Worm (Caenorhabditis elegans) whole organism, young adult: Measurements from ENCODE around the gene ZK154.4.

ENCODE experiments used
- B0336.3 ChIP-seq: fragments of 200-800 bp; sonication (Bioruptor generic); IDR thresholded peaks from 2 replicates; pipeline ENCODE4 v1.3.6; 2022; ENCODE audit warnings: missing genetic modification characterization, missing compliant biosample characterization
- C17E4.6 ChIP-seq: fragments of 200-800 bp; sonication (Bioruptor generic); IDR thresholded peaks from 2 replicates; pipeline ENCODE4 v1.3.6; 2022; ENCODE audit warnings: missing genetic modification reagents, missing genetic modification characterization, missing compliant biosample characterization
- F10E7.11 ChIP-seq: sonication (generic microtip); optimal IDR thresholded peaks from 2 replicates; lab custom pipeline; 2017; ENCODE audit warnings: mild to moderate bottlenecking, missing genetic modification characterization, moderate library complexity, missing compliant biosample characterization
- F33H1.4 ChIP-seq: fragments of 200-800 bp; sonication (Bioruptor generic); IDR thresholded peaks from 2 replicates; pipeline ENCODE4 v1.3.6; 2022; ENCODE audit warnings: missing genetic modification reagents, missing genetic modification characterization, missing compliant biosample characterization
- F49E8.2 ChIP-seq: sonication (generic microtip); optimal IDR thresholded peaks from 3 replicates; lab custom pipeline; 2017; ENCODE audit warnings: missing genetic modification characterization, mild to moderate bottlenecking, missing compliant biosample characterization, antibody characterized with exemption, moderate library complexity; ENCODE audit not compliant: insufficient read depth
- F52B5.7 ChIP-seq: sonication (generic microtip); optimal IDR thresholded peaks from 2 replicates; lab custom pipeline; 2016; ENCODE audit warnings: mild to moderate bottlenecking, missing genetic modification characterization, missing compliant biosample characterization
- F57C9.4 ChIP-seq: sonication (generic microtip); optimal IDR thresholded peaks from 2 replicates; lab custom pipeline; 2017; ENCODE audit warnings: mild to moderate bottlenecking, missing genetic modification characterization, missing compliant biosample characterization
- K11D2.4 ChIP-seq: fragments of 200-800 bp; sonication (Bioruptor generic); IDR thresholded peaks from 2 replicates; pipeline ENCODE4 v1.3.6; 2022; ENCODE audit warnings: missing genetic modification reagents, missing genetic modification characterization, missing compliant biosample characterization
- T26A5.8 ChIP-seq: sonication (generic microtip); optimal IDR thresholded peaks from 2 replicates; lab custom pipeline; 2016; ENCODE audit warnings: missing genetic modification characterization, missing compliant biosample characterization
- Y53G8AR.9 ChIP-seq: fragments of 200-800 bp; sonication (Bioruptor generic); conservative IDR thresholded peaks from 2 replicates; pipeline ENCODE4 v1.3.6; 2022; ENCODE audit warnings: missing genetic modification reagents, missing genetic modification characterization, missing compliant biosample characterization
- Y56A3A.18 ChIP-seq: fragments of 200-800 bp; sonication (Bioruptor generic); IDR thresholded peaks from 2 replicates; pipeline ENCODE4 v1.3.6; 2022; ENCODE audit warnings: missing genetic modification reagents, missing genetic modification characterization, missing compliant biosample characterization
- akir-1 ChIP-seq: fragments of 200-800 bp; sonication (Bioruptor generic); optimal IDR thresholded peaks from 2 replicates; lab custom pipeline; 2018; ENCODE audit warnings: mild to moderate bottlenecking, missing genetic modification characterization, moderate library complexity, missing compliant biosample characterization
- ama-1 ChIP-seq, 3 experiments: fragments of 150-350 bp in 1 of 3; sonication (generic microtip) in 2 of 3; optimal IDR thresholded peaks; 2 replicates each; lab custom pipeline; 2014 to 2018; ENCODE audit warnings: missing biosample characterization in 2 of 3, missing genetic modification characterization in 2 of 3, missing genetic modification reagents in 2 of 3
- aptf-2 ChIP-seq: fragments of 200-800 bp; sonication (Bioruptor generic); conservative IDR thresholded peaks from 2 replicates; pipeline ENCODE4 v1.3.6; 2022; ENCODE audit warnings: missing genetic modification reagents, missing genetic modification characterization, missing compliant biosample characterization
- aptf-3 ChIP-seq: fragments of 200-800 bp; sonication (Bioruptor generic); IDR thresholded peaks from 2 replicates; pipeline ENCODE4 v1.3.6; 2022; ENCODE audit warnings: missing genetic modification characterization, missing compliant biosample characterization
- attf-3 ChIP-seq: fragments of 200-800 bp; sonication (Bioruptor generic); conservative IDR thresholded peaks from 2 replicates; pipeline ENCODE4 v1.3.6; 2022; ENCODE audit warnings: missing genetic modification reagents, missing genetic modification characterization, missing compliant biosample characterization
- bed-1 ChIP-seq: fragments of 200-800 bp; sonication (Bioruptor generic); IDR thresholded peaks from 2 replicates; pipeline ENCODE4 v1.3.6; 2022; ENCODE audit warnings: missing genetic modification reagents, missing genetic modification characterization, missing compliant biosample characterization
- cebp-1 ChIP-seq, 2 experiments: fragments of 200-800 bp in 1 of 2; sonication (Bioruptor generic) in 1 of 2; sonication (generic microtip) in 1 of 2; IDR thresholded peaks in 1 of 2; optimal IDR thresholded peaks in 1 of 2; 2 replicates each; pipeline versions ENCODE4 v1.3.6 to Lab custom; 2017 to 2022; ENCODE audit warnings: missing compliant biosample characterization in 2 of 2, missing genetic modification characterization in 2 of 2, mild to moderate bottlenecking in 1 of 2, missing genetic modification reagents in 1 of 2, moderate library complexity in 1 of 2
- cebp-2 ChIP-seq: fragments of 200-800 bp; sonication (Bioruptor generic); IDR thresholded peaks from 2 replicates; pipeline ENCODE4 v1.3.6; 2022; ENCODE audit warnings: missing genetic modification characterization, missing compliant biosample characterization
- ceh-100 ChIP-seq: fragments of 200-800 bp; sonication (Bioruptor generic); IDR thresholded peaks from 2 replicates; pipeline ENCODE4 v1.3.6; 2022; ENCODE audit warnings: missing genetic modification reagents, missing genetic modification characterization, missing compliant biosample characterization
- ceh-40 ChIP-seq: fragments of 200-800 bp; sonication (Bioruptor generic); IDR thresholded peaks from 2 replicates; pipeline ENCODE4 v1.3.6; 2022; ENCODE audit warnings: missing genetic modification characterization, missing compliant biosample characterization
- ceh-58 ChIP-seq: fragments of 200-800 bp; sonication (Bioruptor generic); IDR thresholded peaks from 2 replicates; pipeline ENCODE4 v1.3.6; 2022; ENCODE audit warnings: missing genetic modification characterization, missing compliant biosample characterization
- ceh-79 ChIP-seq: sonication (generic microtip); optimal IDR thresholded peaks from 2 replicates; lab custom pipeline; 2017; ENCODE audit warnings: mild to moderate bottlenecking, missing genetic modification characterization, missing compliant biosample characterization
- ceh-91 ChIP-seq: fragments of 200-800 bp; sonication (Bioruptor generic); IDR thresholded peaks from 2 replicates; pipeline ENCODE4 v1.3.6; 2022; ENCODE audit warnings: missing genetic modification reagents, missing genetic modification characterization, missing compliant biosample characterization
- chd-7 ChIP-seq: sonication (generic microtip); optimal IDR thresholded peaks from 2 replicates; lab custom pipeline; 2016; ENCODE audit warnings: mild to moderate bottlenecking, missing genetic modification characterization, moderate library complexity, missing compliant biosample characterization
- egl-18 ChIP-seq: fragments of 200-800 bp; sonication (Bioruptor generic); IDR thresholded peaks from 2 replicates; pipeline ENCODE4 v1.3.6; 2022; ENCODE audit warnings: missing genetic modification reagents, missing genetic modification characterization, missing compliant biosample characterization
- egrh-3 ChIP-seq: fragments of 200-800 bp; sonication (Bioruptor generic); IDR thresholded peaks from 2 replicates; pipeline ENCODE4 v1.3.6; 2022; ENCODE audit warnings: missing genetic modification reagents, missing genetic modification characterization, missing compliant biosample characterization
- ekl-4 ChIP-seq: fragments of 200-800 bp; sonication (Bioruptor generic); IDR thresholded peaks from 2 replicates; pipeline ENCODE4 v1.3.6; 2022; ENCODE audit warnings: missing genetic modification reagents, missing genetic modification characterization, missing compliant biosample characterization
- gei-17 ChIP-seq: fragments of 200-800 bp; sonication (Bioruptor generic); optimal IDR thresholded peaks from 2 replicates; lab custom pipeline; 2018; ENCODE audit warnings: mild to moderate bottlenecking, missing genetic modification characterization, missing compliant biosample characterization
- hlh-12 ChIP-seq: sonication (generic microtip); optimal IDR thresholded peaks from 2 replicates; lab custom pipeline; 2016; ENCODE audit warnings: missing genetic modification characterization, missing compliant biosample characterization
- let-607 ChIP-seq, 2 experiments: fragments of 200-800 bp in 1 of 2; sonication (Bioruptor generic) in 1 of 2; sonication (generic microtip) in 1 of 2; optimal IDR thresholded peaks; 2 replicates each; lab custom pipeline; 2016 to 2018; ENCODE audit warnings: mild to moderate bottlenecking in 2 of 2, missing compliant biosample characterization in 2 of 2, missing genetic modification characterization in 2 of 2, moderate library complexity in 2 of 2, missing genotype in 1 of 2
- lin-26 ChIP-seq: fragments of 200-800 bp; sonication (Bioruptor generic); IDR thresholded peaks from 2 replicates; pipeline ENCODE4 v1.3.6; 2022; ENCODE audit warnings: missing genetic modification reagents, missing genetic modification characterization, missing compliant biosample characterization
- lin-35 ChIP-seq, 3 experiments: fragments of 150-350 bp in 2 of 3; sonication (generic microtip) in 1 of 3; optimal IDR thresholded peaks; 2 replicates each; lab custom pipeline; 2014 to 2018; ENCODE audit warnings: missing biosample characterization in 3 of 3, missing genetic modification characterization in 3 of 3, missing genetic modification reagents in 3 of 3
- lsy-27 ChIP-seq: sonication (generic microtip); optimal IDR thresholded peaks from 2 replicates; lab custom pipeline; 2017; ENCODE audit warnings: missing genetic modification characterization, mild to moderate bottlenecking, missing compliant biosample characterization, antibody characterized with exemption, missing genotype, borderline replicate concordance; ENCODE audit not compliant: insufficient read depth
- nfya-2 ChIP-seq: fragments of 200-800 bp; sonication (Bioruptor generic); IDR thresholded peaks from 2 replicates; pipeline ENCODE4 v1.3.6; 2022; ENCODE audit warnings: missing genetic modification reagents, missing genetic modification characterization, missing compliant biosample characterization
- pbrm-1 ChIP-seq: fragments of 200-800 bp; sonication (Bioruptor generic); IDR thresholded peaks from 2 replicates; pipeline ENCODE4 v1.3.6; 2022; ENCODE audit warnings: missing genetic modification reagents, missing genetic modification characterization, missing compliant biosample characterization
- pha-4 ChIP-seq: fragments of 150-350 bp; sonication (generic microtip); optimal IDR thresholded peaks from 2 replicates; lab custom pipeline; 2014; ENCODE audit warnings: missing biosample characterization, missing genetic modification reagents, missing genetic modification characterization
- repo-1 ChIP-seq: sonication (generic microtip); optimal IDR thresholded peaks from 2 replicates; lab custom pipeline; 2017; ENCODE audit warnings: mild to moderate bottlenecking, missing genetic modification characterization, missing compliant biosample characterization
- sea-2 ChIP-seq: fragments of 200-800 bp; sonication (Bioruptor generic); IDR thresholded peaks from 2 replicates; pipeline ENCODE4 v1.3.6; 2022; ENCODE audit warnings: missing genetic modification characterization, missing compliant biosample characterization
- somi-1 ChIP-seq: fragments of 200-800 bp; sonication (Bioruptor generic); optimal IDR thresholded peaks from 2 replicates; lab custom pipeline; 2018; ENCODE audit warnings: mild to moderate bottlenecking, missing genetic modification characterization, missing compliant biosample characterization
- sptf-2 ChIP-seq: fragments of 200-800 bp; sonication (Bioruptor generic); optimal IDR thresholded peaks from 2 replicates; lab custom pipeline; 2018; ENCODE audit warnings: mild to moderate bottlenecking, missing genetic modification characterization, missing compliant biosample characterization
- unc-62 ChIP-seq: fragments of 150-350 bp; optimal IDR thresholded peaks from 2 replicates; lab custom pipeline; 2014; ENCODE audit warnings: missing biosample characterization, missing genetic modification reagents, missing genetic modification characterization
- ztf-26 ChIP-seq: sonication (generic microtip); optimal IDR thresholded peaks from 2 replicates; lab custom pipeline; 2017; ENCODE audit warnings: missing genetic modification characterization, missing compliant biosample characterization

ZK154.4 gene

DNA sequence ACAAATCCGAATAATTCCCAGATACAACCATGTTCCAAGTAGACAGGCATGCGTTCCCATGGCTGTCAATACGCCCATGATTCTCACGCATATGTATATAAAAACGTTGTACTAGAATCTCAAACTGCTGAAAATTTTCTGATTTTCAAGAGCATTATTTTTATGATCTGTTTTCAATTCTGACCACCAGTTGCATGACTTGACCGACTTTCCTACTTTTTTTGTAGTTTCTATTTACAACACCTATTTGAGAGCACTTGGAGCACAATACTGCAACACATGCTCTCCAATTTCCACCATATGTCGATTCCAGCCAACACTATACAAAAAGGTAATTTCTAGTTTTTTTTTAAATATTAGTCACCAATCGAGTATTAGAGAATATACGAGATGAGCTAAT is 38.3 kb downstream of the ZK154.4 start, which contains the start of gene ref-2:
Gene ref-2 (plus strand): TSS at position 301 of the 400 bp plus-strand sequence.
- TF ChIP-seq ama-1 (optimal IDR thresholded peaks at IDR 0.05; lab: Kevin White, UChicago) (no peak), ama-1 (GFP tag; optimal IDR thresholded peaks at IDR 0.05; lab: Kevin White, UChicago) (no peak), gei-17 (no peak), bed-1 (GFP tag; lab: Robert Waterston, UW) (no peak), egrh-3 (GFP tag; lab: Robert Waterston, UW) (no peak)

DNA sequence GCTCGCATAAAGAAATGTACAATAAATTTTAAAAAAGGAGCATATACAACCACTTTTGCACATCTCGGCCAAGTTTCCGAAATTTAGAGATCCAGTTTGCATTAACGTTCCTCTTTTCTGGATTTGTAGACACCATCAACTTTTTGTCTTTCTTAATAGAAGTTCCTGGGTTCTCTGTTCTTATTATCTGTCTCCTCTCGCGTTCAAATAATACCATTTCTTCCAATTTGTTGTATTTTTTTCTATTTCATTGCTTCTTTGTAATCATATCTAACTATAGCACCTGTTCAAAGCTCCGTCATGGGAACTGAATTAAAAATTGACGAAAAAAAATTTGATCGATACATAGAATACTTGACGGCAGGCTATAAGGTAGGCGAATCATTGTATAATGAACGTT is 42.9 kb downstream of the ZK154.4 start, which contains the start of gene K09F5.1:
Gene K09F5.1 (plus strand): TSS at position 301 of the 400 bp plus-strand sequence.
- TF ChIP-seq egl-18 (GFP tag; lab: Robert Waterston, UW) = no peak
- TF ChIP-seq lsy-27 (tag; lab: Kevin White, UChicago) = no peak
- no peak for TF ChIP-seq attf-3 (GFP tag; lab: Robert Waterston, UW)
- TF ChIP-seq K11D2.4 = no peak
- TF ChIP-seq ceh-79 = no peak
- TF ChIP-seq ceh-58 (GFP tag; lab: Robert Waterston, UW) = no peak
- TF ChIP-seq somi-1 (GFP tag; lab: Kevin White, UChicago) = no peak
- no peak for TF ChIP-seq unc-62 (GFP tag; lab: Kevin White, UChicago)
- TF ChIP-seq aptf-3 = no peak
- TF ChIP-seq bed-1 (GFP tag; lab: Robert Waterston, UW) = no peak
- TF ChIP-seq chd-7 (tag; lab: Kevin White, UChicago) = no peak
- TF ChIP-seq sea-2 (GFP tag; lab: Robert Waterston, UW) = no peak
- no peak for TF ChIP-seq F57C9.4
- TF ChIP-seq pbrm-1 (GFP tag; lab: Robert Waterston, UW) = no peak
- no peak for TF ChIP-seq nfya-2 (GFP tag; lab: Robert Waterston, UW)
- no peak for TF ChIP-seq ceh-100 (GFP tag; lab: Robert Waterston, UW)
- TF ChIP-seq repo-1 = no peak
- no peak for TF ChIP-seq sptf-2 (GFP tag; lab: Kevin White, UChicago)
- TF ChIP-seq ceh-40 (GFP tag; lab: Robert Waterston, UW) = no peak
- no peak for TF ChIP-seq let-607 (tag; optimal IDR thresholded peaks at IDR 0.05; lab: Kevin White, UChicago)

DNA sequence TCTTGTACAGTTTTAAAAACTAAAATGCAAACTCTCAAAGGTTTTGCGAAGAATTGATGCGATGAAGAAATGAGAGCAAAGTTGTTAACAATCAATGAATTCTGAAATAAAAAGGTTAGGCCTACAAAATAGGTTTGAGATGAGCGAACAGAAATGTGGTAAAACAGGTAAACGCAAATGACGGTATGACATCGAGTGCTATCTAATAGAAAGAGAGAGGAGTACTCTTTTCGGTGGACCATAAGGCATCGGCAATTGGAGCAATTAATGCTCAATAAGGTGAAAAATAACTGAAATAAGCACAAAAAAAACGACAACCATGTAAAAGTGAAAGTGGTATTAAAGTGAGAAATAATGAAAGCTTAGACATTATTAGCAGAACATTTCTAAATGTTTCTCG is 46.0 kb downstream of the ZK154.4 start, which contains the start of gene set-12:
Gene set-12 (minus strand): TSS at position 101 of the 400 bp plus-strand sequence.
- TF ChIP-seq F33H1.4 = no peak
- TF ChIP-seq F49E8.2 (tag; lab: Kevin White, UChicago) = no peak
- TF ChIP-seq sptf-2 (GFP tag; lab: Kevin White, UChicago) = no peak
- TF ChIP-seq cebp-1 (GFP tag; IDR thresholded peaks at IDR 0.05; lab: Robert Waterston, UW) = no peak
- TF ChIP-seq cebp-1 (tag; optimal IDR thresholded peaks at IDR 0.05; lab: Kevin White, UChicago) = no peak
- TF ChIP-seq, all 124 proteins: peak for 0

DNA sequence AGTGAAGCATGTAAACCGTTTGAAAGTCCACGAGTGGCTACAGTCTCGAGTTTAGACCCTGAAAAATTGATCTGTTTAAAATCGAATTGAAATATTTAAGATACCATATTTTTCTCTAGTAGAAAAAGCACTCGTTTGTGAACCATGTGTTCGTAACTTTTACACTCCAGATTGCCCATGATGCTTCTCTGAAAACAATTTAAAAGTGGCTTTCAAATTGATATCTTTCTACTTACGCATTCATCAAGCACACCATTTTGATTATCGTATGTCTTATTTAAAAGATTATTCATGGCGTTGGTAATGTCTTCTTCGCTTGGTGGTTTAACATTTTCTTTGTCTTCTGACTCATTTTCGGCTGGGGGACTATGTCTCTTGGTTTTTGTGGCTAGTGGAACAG is 48.6 kb downstream of the ZK154.4 start:
- TF ChIP-seq sea-2 (GFP tag; lab: Robert Waterston, UW) = no peak
- TF ChIP-seq let-607 (tag; optimal IDR thresholded peaks at IDR 0.05; lab: Kevin White, UChicago) = no peak
- no peak for TF ChIP-seq F52B5.7 (tag; lab: Kevin White, UChicago)
- TF ChIP-seq ama-1 (optimal IDR thresholded peaks at IDR 0.05; lab: Kevin White, UChicago) = no peak
- no peak for TF ChIP-seq ama-1 (GFP tag; optimal IDR thresholded peaks at IDR 0.05; lab: Kevin White, UChicago)
- TF ChIP-seq B0336.3 (GFP tag; lab: Robert Waterston, UW) = peak; percentile 60; the same call in 1 of the 2 replicates
- no peak for TF ChIP-seq akir-1 (GFP tag; lab: Kevin White, UChicago)
- TF ChIP-seq Y53G8AR.9 = peak; percentile 24; the same call in 1 of the 2 replicates
- TF ChIP-seq ztf-26 = no peak
- TF ChIP-seq aptf-2 (GFP tag; lab: Robert Waterston, UW) = no peak
- TF ChIP-seq Y56A3A.18 (GFP tag; lab: Robert Waterston, UW) = peak; percentile 82
- no peak for TF ChIP-seq hlh-12 (tag; lab: Kevin White, UChicago)
- no peak for TF ChIP-seq F10E7.11 (tag; lab: Kevin White, UChicago)
- TF ChIP-seq cebp-2 (GFP tag; lab: Robert Waterston, UW) = no peak
- no peak for TF ChIP-seq T26A5.8
- TF ChIP-seq C17E4.6 (GFP tag; lab: Robert Waterston, UW) = no peak
- no peak for TF ChIP-seq lin-35 (GFP tag; optimal IDR thresholded peaks at IDR 0.05; lab: Kevin White, UChicago)
- no peak for TF ChIP-seq ekl-4
- no peak for TF ChIP-seq F49E8.2 (tag; lab: Kevin White, UChicago)
- no peak for TF ChIP-seq pha-4 (tag; lab: Kevin White, UChicago)
- no peak for TF ChIP-seq ceh-91 (GFP tag; lab: Robert Waterston, UW)
- 0 out of 2 replicates have a peak, but pooled peaks have one; percentile 4 for TF ChIP-seq lin-26 (GFP tag; lab: Robert Waterston, UW)
